Worm (Caenorhabditis elegans) whole organism, midembryonic: ENCODE results near the gene C03H5.9.
A peak's percentile ranks its signal among the peaks of the same experiment; 100 is the strongest.

Experiments
- T22C8.4 ChIP-seq: fragments of 200-800 bp; sonication (Bioruptor generic); IDR thresholded peaks from 2 replicates; pipeline ENCODE4 v1.3.6; 2022; ENCODE audit warnings: missing genetic modification characterization, missing compliant biosample characterization
- cog-1 ChIP-seq: sonication (generic microtip); optimal IDR thresholded peaks from 2 replicates; lab custom pipeline; 2016; ENCODE audit warnings: missing genetic modification characterization, missing compliant biosample characterization
- flt-1 ChIP-seq: fragments of 200-800 bp; sonication (Bioruptor generic); IDR thresholded peaks from 2 replicates; pipeline ENCODE4 v1.3.6; 2022; ENCODE audit warnings: missing genetic modification characterization, missing compliant biosample characterization
- klf-2 ChIP-seq: fragments of 200-800 bp; sonication (Bioruptor generic); conservative IDR thresholded peaks from 2 replicates; pipeline ENCODE4 v1.3.6; 2022; ENCODE audit warnings: missing genetic modification reagents, missing genetic modification characterization, missing compliant biosample characterization
- med-1 ChIP-seq: sonication (generic microtip); optimal IDR thresholded peaks from 2 replicates; lab custom pipeline; 2017; ENCODE audit warnings: missing genetic modification characterization, mild to moderate bottlenecking, missing compliant biosample characterization, antibody characterized with exemption, missing genetic modification reagents; ENCODE audit not compliant: insufficient read depth
- ref-1 ChIP-seq: fragments of 200-800 bp; sonication (Bioruptor generic); conservative IDR thresholded peaks from 2 replicates; pipeline ENCODE4 v1.3.6; 2022; ENCODE audit warnings: missing genetic modification reagents, missing genetic modification characterization, missing compliant biosample characterization
- tab-1 ChIP-seq: fragments of 200-800 bp; sonication (Bioruptor generic); IDR thresholded peaks from 2 replicates; pipeline ENCODE4 v1.3.6; 2022; ENCODE audit warnings: missing genetic modification characterization, missing compliant biosample characterization
- ztf-23 ChIP-seq: fragments of 200-800 bp; sonication (Bioruptor generic); IDR thresholded peaks from 2 replicates; pipeline ENCODE4 v1.3.6; 2022; ENCODE audit warnings: missing genetic modification reagents, missing genetic modification characterization, missing compliant biosample characterization
- ztf-29 ChIP-seq: fragments of 200-800 bp; sonication (Bioruptor generic); IDR thresholded peaks from 2 replicates; pipeline ENCODE4 v1.3.6; 2022; ENCODE audit warnings: missing genetic modification reagents, missing genetic modification characterization, missing compliant biosample characterization

C03H5.9 gene

DNA sequence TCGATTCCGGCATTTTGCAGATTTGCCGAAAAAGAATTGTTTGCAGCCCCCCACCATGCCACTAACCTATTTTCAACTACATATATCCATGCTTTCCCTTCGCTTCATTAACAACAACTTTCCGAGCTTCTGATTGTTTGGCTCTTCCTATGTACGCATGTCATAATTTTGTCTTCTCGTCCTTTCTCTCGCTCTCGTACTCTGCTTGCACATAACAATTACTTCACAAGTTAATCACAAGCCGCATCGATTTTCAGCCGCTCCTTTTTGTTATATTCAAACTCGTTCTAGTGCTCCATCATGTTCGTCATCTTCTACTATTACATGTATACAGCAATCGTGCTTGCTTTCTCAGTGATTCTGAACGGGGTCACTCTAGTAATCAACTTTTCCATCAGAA is at the start of gene C03H5.9:
TSS of gene C03H5.9 (plus strand) at position 301 of the 400 bp plus-strand sequence.
- TF ChIP-seq klf-2 (GFP tag; lab: Robert Waterston, UW): no peak
- TF ChIP-seq ztf-29: no peak
- no peak for TF ChIP-seq cog-1

DNA sequence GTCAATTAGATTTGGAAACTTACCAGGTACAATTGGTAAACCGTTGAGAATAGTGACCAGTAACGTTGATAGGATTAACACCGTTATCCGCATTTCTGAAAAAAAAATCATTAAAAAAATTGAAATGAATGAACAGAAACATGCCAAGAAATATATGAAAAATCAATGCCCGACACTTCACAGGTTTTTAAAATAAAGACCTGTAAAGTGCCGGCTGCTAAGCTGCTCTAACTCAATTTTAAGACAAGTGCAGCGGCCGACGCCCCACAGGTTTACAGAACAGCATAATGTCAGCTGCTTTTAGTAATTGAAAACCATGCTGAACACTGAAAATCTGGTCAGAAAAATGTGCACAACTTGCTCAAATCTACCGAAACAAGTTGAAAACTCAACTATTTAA is 46.0 kb upstream of the C03H5.9 start, which contains the start of gene cbn-1:
TSS of gene cbn-1 (minus strand) at position 101 of the 400 bp plus-strand sequence.
- TF ChIP-seq ztf-23 (GFP tag; lab: Robert Waterston, UW) (no peak), klf-2 (GFP tag; lab: Robert Waterston, UW) (no peak), flt-1 (GFP tag; lab: Robert Waterston, UW) (no peak), cog-1 (no peak), tab-1 (GFP tag; lab: Robert Waterston, UW) (no peak), ref-1 (no peak), med-1 (GFP tag; lab: Kevin White, UChicago) (no peak), T22C8.4 (no peak)

DNA sequence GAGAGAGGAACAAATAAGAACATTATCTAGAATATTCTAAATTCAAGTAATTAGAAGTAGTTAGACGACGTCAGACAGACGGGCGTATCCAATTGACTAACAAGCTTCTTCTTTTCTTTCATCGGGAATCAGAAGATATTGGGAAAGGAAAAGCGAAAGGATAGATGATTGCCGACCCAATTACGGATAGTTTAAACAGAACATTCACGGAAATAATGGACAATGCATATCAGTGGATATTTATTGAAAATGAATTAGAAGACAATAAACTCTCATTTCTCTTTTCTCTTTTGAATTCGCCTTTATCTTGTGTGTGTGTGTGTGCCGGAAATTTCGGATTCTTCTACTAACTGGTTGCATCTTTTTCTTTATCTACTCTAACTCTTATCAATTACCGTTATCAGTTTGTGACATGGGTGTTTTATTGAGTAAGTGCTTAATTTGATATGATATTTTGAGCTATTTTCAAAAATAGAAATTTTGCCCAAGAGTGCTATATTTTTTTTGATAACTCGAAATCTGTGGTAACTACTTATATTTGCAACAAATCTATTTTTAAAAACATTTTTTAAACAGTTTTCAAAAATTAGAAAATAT is 44.5 kb upstream of the C03H5.9 start:
- TF ChIP-seq flt-1 (GFP tag; lab: Robert Waterston, UW) (no peak), ztf-23 (GFP tag; lab: Robert Waterston, UW) (no peak), med-1 (GFP tag; lab: Kevin White, UChicago) (no peak), cog-1 (no peak), ref-1 (no peak), T22C8.4 (no peak), ztf-29 (no peak), klf-2 (GFP tag; lab: Robert Waterston, UW) (no peak), tab-1 (GFP tag; lab: Robert Waterston, UW) (no peak)

DNA sequence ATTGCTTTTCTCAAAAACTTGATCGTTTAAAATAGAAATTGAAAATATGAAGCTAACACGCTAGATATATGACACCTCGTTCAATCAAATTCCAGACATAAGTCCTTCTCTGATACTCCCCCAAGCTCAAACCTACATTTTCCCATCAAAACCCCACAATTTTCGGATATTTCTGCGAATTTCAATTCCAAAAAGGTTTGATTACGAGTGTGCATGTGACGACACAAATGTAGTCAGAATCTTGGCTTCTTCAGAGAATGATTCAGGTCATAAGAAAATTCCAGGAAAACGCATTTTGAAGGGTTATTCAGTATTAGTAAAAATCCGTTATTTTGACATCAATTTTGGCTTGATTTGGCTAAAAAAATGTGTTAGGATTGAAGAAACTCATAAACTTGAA is 43.6 kb upstream of the C03H5.9 start:
- TF ChIP-seq ztf-23 (GFP tag; lab: Robert Waterston, UW): no peak
- TF ChIP-seq cog-1: no peak
- TF ChIP-seq ref-1: no peak
- TF ChIP-seq ztf-29: no peak
- no peak for TF ChIP-seq tab-1 (GFP tag; lab: Robert Waterston, UW)
- TF ChIP-seq flt-1 (GFP tag; lab: Robert Waterston, UW): no peak
- TF ChIP-seq T22C8.4: no peak
- no peak for TF ChIP-seq klf-2 (GFP tag; lab: Robert Waterston, UW)
- TF ChIP-seq med-1 (GFP tag; lab: Kevin White, UChicago): no peak

DNA sequence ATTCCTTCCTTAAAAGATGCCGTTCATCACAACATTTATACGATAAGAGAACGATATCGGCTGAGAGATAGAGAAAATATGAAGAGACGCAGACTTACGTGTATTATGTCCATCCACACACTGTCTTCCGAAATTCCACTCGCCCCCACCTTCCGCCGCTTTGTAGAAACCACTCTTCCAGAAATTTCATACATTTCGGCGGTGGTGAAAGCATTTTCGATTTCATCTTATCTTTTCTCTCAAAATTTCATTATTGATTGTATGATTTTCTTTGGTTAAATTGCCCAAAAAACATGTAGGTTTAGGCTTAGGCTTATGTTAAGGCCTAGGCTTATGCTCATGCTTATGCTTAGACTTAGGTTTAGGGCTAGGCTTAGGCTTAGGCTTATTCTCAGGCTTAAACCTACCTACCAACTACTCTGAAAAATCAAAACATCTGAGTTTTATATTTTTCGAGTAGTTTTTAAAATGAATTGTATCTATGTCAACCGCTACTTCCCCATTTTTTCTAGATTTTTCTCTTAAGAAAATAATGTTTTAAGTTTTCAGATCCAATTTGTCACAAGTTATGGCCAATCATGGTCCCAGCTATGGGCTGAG is 41.1 kb upstream of the C03H5.9 start, which contains the start of gene cpn-2:
TSS of gene cpn-2 (plus strand) at position 550 of the 600 bp plus-strand sequence.
- TF ChIP-seq klf-2 (GFP tag; lab: Robert Waterston, UW): no peak
- no peak for TF ChIP-seq T22C8.4
- TF ChIP-seq tab-1 (GFP tag; lab: Robert Waterston, UW): no peak
- no peak for TF ChIP-seq ztf-23 (GFP tag; lab: Robert Waterston, UW)
- TF ChIP-seq ref-1: no peak

DNA sequence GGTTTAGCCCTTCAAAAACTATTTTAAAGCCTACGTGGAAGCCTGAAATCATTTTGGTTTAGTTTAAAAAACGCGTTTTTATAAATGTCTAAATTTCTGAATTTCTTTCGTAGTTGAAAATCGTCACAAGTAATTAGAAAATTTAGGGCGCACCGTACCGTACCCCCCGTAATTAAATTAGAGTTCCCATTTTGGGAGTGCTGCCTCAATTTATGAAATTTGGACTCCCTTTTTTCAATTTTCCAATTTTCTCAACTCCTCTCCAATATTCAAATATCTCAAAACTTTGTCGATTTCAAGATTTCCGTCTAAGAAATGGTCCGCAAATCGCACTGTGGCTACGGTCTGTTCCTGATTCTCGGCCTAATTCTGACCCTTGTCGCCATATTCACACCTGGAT is 38.2 kb upstream of the C03H5.9 start, which contains the start of gene clc-31:
TSS of gene clc-31 (plus strand) at position 301 of the 400 bp plus-strand sequence.
- TF ChIP-seq flt-1 (GFP tag; lab: Robert Waterston, UW) (no peak), T22C8.4 (no peak), ztf-23 (GFP tag; lab: Robert Waterston, UW) (no peak), klf-2 (GFP tag; lab: Robert Waterston, UW) (no peak), ztf-29 (no peak)

DNA sequence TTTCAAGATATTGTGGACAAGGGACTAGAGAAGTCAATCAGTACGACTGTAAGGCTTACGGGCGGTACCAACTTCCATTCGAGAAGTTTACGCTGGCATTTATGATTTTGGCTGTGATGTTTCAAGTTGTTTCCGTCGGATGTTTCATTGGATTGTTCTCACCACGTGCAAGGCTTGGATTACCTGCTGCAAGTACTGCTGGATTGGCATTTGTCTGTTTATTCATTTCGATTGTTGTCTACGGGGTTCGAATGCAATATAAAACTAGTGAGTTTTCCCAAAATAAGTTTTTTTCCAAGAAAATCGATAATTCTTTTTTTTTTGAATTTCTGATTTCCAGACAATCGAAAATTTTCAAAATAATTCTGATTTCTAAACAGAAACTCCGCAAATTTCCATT is 37.7 kb upstream of the C03H5.9 start:
- no peak for TF ChIP-seq klf-2 (GFP tag; lab: Robert Waterston, UW)
- no peak for TF ChIP-seq cog-1
- no peak for TF ChIP-seq ztf-29
- TF ChIP-seq T22C8.4: no peak
- TF ChIP-seq ref-1: no peak
- no peak for TF ChIP-seq med-1 (GFP tag; lab: Kevin White, UChicago)

DNA sequence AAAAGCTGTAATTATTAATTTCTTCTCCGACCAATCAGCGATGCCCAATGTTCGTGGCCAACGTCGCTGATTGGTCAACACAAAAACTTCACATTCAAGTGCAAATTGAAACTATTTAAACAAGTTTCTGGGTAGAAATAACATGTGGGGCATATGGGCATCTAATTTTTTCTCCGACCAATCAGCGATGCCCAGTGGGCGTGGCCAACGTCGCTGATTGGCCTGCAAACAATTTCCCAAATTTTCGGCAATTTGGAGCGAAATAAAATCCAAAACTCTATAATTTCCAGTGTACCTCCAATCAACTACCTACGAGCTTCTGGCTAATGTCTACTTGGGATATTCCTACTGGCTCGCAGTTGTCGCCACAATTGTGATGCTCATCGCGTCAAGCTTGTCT is 37.2 kb upstream of the C03H5.9 start:
- TF ChIP-seq T22C8.4 (no peak), med-1 (GFP tag; lab: Kevin White, UChicago) (no peak), ref-1 (no peak), ztf-29 (no peak), flt-1 (GFP tag; lab: Robert Waterston, UW) (no peak), cog-1 (no peak)

DNA sequence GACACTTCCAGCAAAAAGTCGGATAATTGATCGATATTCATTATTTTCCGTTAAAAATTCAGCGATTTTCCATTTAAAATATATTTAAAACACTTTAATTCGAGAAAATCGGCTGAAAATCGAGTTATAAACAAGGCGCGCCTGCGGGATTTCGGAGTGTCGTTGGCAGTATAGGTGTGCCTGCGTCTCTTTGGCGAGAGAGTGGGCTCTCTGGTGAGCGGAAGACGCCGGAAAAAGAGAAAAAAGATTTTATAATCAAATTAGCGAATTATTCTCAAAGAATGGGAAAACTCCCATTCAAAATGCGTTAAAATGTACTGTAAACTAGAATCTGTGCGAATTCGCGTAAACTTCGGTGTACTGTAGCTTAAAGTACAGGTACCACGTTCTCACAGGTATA is 30.7 kb upstream of the C03H5.9 start, which contains the start of gene D1069.3:
TSS of gene D1069.3 (minus strand) at position 158 of the 400 bp plus-strand sequence.
- TF ChIP-seq ref-1: no peak
- 0 out of 2 replicates have a peak, but pooled peaks have one; percentile 0 for TF ChIP-seq T22C8.4

DNA sequence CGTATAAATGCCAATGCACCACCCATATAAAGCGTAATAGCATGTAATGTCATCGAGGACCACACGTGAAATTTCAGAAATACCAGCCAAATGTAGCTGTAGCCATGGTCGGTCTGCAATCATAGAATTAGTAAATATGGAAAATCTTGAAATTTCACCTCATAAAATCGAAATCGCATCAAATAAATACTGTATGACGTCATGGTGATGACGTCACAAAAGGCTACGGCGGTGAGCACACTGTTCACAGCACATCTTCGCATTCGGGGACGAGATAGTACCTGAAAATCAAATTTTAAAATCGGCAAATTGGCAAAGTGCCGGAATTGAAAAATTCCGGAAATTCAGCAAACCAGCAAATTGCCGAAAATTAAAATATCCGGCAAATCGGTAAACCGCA is 28.7 kb upstream of the C03H5.9 start:
- TF ChIP-seq flt-1 (GFP tag; lab: Robert Waterston, UW) (no peak), cog-1 (no peak), ztf-29 (no peak), tab-1 (GFP tag; lab: Robert Waterston, UW) (no peak), med-1 (GFP tag; lab: Kevin White, UChicago) (no peak), klf-2 (GFP tag; lab: Robert Waterston, UW) (no peak), ref-1 (no peak), ztf-23 (GFP tag; lab: Robert Waterston, UW) (no peak)

DNA sequence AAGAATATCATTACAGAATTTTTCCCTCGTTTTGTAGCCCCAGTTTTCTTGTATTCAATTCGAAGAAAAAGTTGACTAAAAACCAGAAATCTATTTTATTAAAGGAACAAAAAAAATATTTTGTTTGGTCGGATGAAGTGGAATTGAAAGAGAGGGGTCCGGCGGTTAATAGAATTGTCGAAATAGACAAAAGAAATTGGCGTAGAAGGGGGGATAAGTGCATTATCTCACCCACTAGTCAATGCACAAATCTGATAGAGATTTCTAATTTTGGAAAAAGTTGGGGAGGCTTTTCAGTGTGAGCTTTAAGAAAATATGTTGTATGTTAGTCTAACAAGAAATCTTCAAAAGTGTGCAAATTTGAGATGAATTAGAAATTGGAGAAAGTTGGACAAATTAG is 24.0 kb upstream of the C03H5.9 start:
- TF ChIP-seq T22C8.4 (no peak), flt-1 (GFP tag; lab: Robert Waterston, UW) (no peak), med-1 (GFP tag; lab: Kevin White, UChicago) (no peak), ztf-29 (no peak), klf-2 (GFP tag; lab: Robert Waterston, UW) (no peak), ref-1 (no peak), ztf-23 (GFP tag; lab: Robert Waterston, UW) (no peak)
